Fruit fly (Drosophila melanogaster) whole organism, embryonic: Measurements from ENCODE around the gene Atat.
A peak's percentile ranks its signal among the peaks of the same experiment; 100 is the strongest.

Experiments used
- Asciz ChIP-seq: fragments of 200-800 bp; sonication (Bioruptor generic); optimal IDR thresholded peaks from 2 replicates; lab custom pipeline; 2017; ENCODE audit warnings: missing biosample characterization, mild to moderate bottlenecking, missing genetic modification characterization, missing genetic modification reagents
- CG10209 ChIP-seq: fragments of 200-800 bp; sonication (Bioruptor generic); optimal IDR thresholded peaks from 3 replicates; lab custom pipeline; 2017; ENCODE audit warnings: missing biosample characterization, mild to moderate bottlenecking, missing genetic modification characterization, missing genetic modification reagents
- CG10321 ChIP-seq: fragments of 200-800 bp; sonication (Bioruptor generic); IDR thresholded peaks from 2 replicates; pipeline ENCODE4 v1.3.6; 2022; ENCODE audit warnings: missing biosample characterization, missing genetic modification characterization
- CG10366 ChIP-seq: fragments of 200-800 bp; sonication (Bioruptor generic); IDR thresholded peaks from 2 replicates; pipeline ENCODE4 v1.3.6; 2022; ENCODE audit warnings: missing biosample characterization, missing genetic modification characterization
- CG11085 ChIP-seq: fragments of 200-800 bp; sonication (Bioruptor generic); IDR thresholded peaks from 2 replicates; pipeline ENCODE4 v1.3.6; 2022; ENCODE audit warnings: missing biosample characterization, missing genetic modification characterization
- CG11723 ChIP-seq: fragments of 200-800 bp; sonication (Bioruptor generic); optimal IDR thresholded peaks from 2 replicates; lab custom pipeline; 2017; ENCODE audit warnings: missing biosample characterization, mild to moderate bottlenecking, missing genetic modification characterization
- CG14667 ChIP-seq: fragments of 200-800 bp; sonication (Bioruptor generic); IDR thresholded peaks from 2 replicates; pipeline ENCODE4 v1.3.6; 2022; ENCODE audit warnings: missing biosample characterization, missing genetic modification characterization
- CG15514 ChIP-seq: fragments of 200-800 bp; sonication (Bioruptor generic); optimal IDR thresholded peaks from 3 replicates; lab custom pipeline; 2017; ENCODE audit warnings: missing biosample characterization, missing genetic modification characterization, mild to moderate bottlenecking, moderate library complexity, missing genetic modification reagents
- CG15601 ChIP-seq: fragments of 200-800 bp; sonication (Bioruptor generic); optimal IDR thresholded peaks from 3 replicates; lab custom pipeline; 2019; ENCODE audit warnings: missing biosample characterization, mild to moderate bottlenecking, missing genetic modification characterization, moderate library complexity
- CG17829 ChIP-seq: fragments of 200-800 bp; optimal IDR thresholded peaks from 2 replicates; lab custom pipeline; 2019; ENCODE audit warnings: missing biosample characterization, mild to moderate bottlenecking, missing genetic modification characterization, moderate library complexity
- CG18262 ChIP-seq: fragments of 200-800 bp; optimal IDR thresholded peaks from 3 replicates; lab custom pipeline; 2019; ENCODE audit warnings: missing biosample characterization, mild to moderate bottlenecking, missing genetic modification characterization, moderate library complexity
- CG3838 ChIP-seq: fragments of 200-800 bp; sonication (Bioruptor generic); optimal IDR thresholded peaks from 3 replicates; lab custom pipeline; 2016; ENCODE audit warnings: missing biosample characterization, missing genetic modification characterization
- CG43689 ChIP-seq: fragments of 200-800 bp; sonication (Bioruptor generic); IDR thresholded peaks from 2 replicates; pipeline ENCODE4 v1.3.6; 2022; ENCODE audit warnings: missing biosample characterization, missing genetic modification characterization
- CG6854 ChIP-seq: fragments of 200-800 bp; sonication (Bioruptor generic); optimal IDR thresholded peaks from 3 replicates; lab custom pipeline; 2017; ENCODE audit warnings: missing biosample characterization, mild to moderate bottlenecking, missing genetic modification characterization
- CG7556 ChIP-seq: fragments of 200-800 bp; sonication (Bioruptor generic); optimal IDR thresholded peaks from 2 replicates; lab custom pipeline; 2017; ENCODE audit warnings: missing biosample characterization, mild to moderate bottlenecking, missing genetic modification characterization
- CG8924 ChIP-seq: fragments of 200-800 bp; optimal IDR thresholded peaks from 3 replicates; lab custom pipeline; 2019; ENCODE audit warnings: missing biosample characterization, mild to moderate bottlenecking, missing genetic modification characterization, moderate library complexity
- Dbx ChIP-seq: fragments of 200-800 bp; sonication (Bioruptor generic); IDR thresholded peaks from 3 replicates; pipeline ENCODE4 v1.3.6; 2022; ENCODE audit warnings: missing biosample characterization, missing genetic modification characterization
- Dll ChIP-seq: fragments of 200-800 bp; sonication (Bioruptor generic); IDR thresholded peaks from 4 replicates; pipeline ENCODE4 v1.3.6; 2022; ENCODE audit warnings: missing biosample characterization, missing genetic modification characterization; ENCODE audit not compliant: partially characterized antibody
- Drgx ChIP-seq: fragments of 200-800 bp; sonication (Bioruptor generic); IDR thresholded peaks from 2 replicates; pipeline ENCODE4 v1.3.6; 2022; ENCODE audit warnings: missing biosample characterization, missing genetic modification characterization
- Fer3 ChIP-seq: fragments of 200-800 bp; sonication (Bioruptor generic); optimal IDR thresholded peaks from 2 replicates; lab custom pipeline; 2018; ENCODE audit warnings: missing biosample characterization, mild to moderate bottlenecking, missing genetic modification characterization, moderate library complexity
- HLH3B ChIP-seq: fragments of 200-800 bp; sonication (Bioruptor generic); IDR thresholded peaks from 2 replicates; pipeline ENCODE4 v1.3.6; 2022; ENCODE audit warnings: missing biosample characterization, missing genetic modification characterization
- HLH4C ChIP-seq: fragments of 200-800 bp; sonication (Bioruptor generic); IDR thresholded peaks from 3 replicates; pipeline ENCODE4 v1.3.6; 2022; ENCODE audit warnings: missing biosample characterization, missing genetic modification characterization; ENCODE audit not compliant: partially characterized antibody
- Lim3 ChIP-seq: fragments of 200-800 bp; sonication (Bioruptor generic); IDR thresholded peaks from 2 replicates; pipeline ENCODE4 v1.3.6; 2022; ENCODE audit warnings: missing biosample characterization, missing genetic modification characterization
- Med ChIP-seq: fragments of 200-800 bp; sonication (Bioruptor generic); peaks from one replicate; lab custom pipeline; 2016; ENCODE audit warnings: missing biosample characterization, missing genetic modification characterization, mild to moderate bottlenecking, inconsistent platforms, moderate library complexity
- NFAT ChIP-seq: fragments of 200-800 bp; sonication (Bioruptor generic); IDR thresholded peaks from 2 replicates; pipeline ENCODE4 v1.3.6; 2022; ENCODE audit warnings: missing biosample characterization, missing genetic modification characterization
- Nf-YC ChIP-seq: fragments of 200-800 bp; optimal IDR thresholded peaks from 3 replicates; lab custom pipeline; 2019; ENCODE audit warnings: missing biosample characterization, mild to moderate bottlenecking, missing genetic modification characterization, moderate library complexity
- PHDP ChIP-seq: fragments of 200-800 bp; sonication (Bioruptor generic); optimal IDR thresholded peaks from 3 replicates; lab custom pipeline; 2018; ENCODE audit warnings: missing biosample characterization, mild to moderate bottlenecking, missing genetic modification characterization, moderate library complexity
- Ptx1 ChIP-seq: fragments of 200-800 bp; sonication (Bioruptor generic); IDR thresholded peaks from 2 replicates; pipeline ENCODE4 v1.3.6; 2022; ENCODE audit warnings: missing biosample characterization, missing genetic modification characterization
- Taf1 ChIP-seq: fragments of 200-800 bp; sonication (Bioruptor generic); IDR thresholded peaks from 2 replicates; pipeline ENCODE4 v1.3.6; 2022; ENCODE audit warnings: missing biosample characterization, missing genetic modification characterization
- Vsx1 ChIP-seq: fragments of 200-800 bp; sonication (Bioruptor generic); optimal IDR thresholded peaks from 2 replicates; lab custom pipeline; 2017; ENCODE audit warnings: missing biosample characterization, mild to moderate bottlenecking, missing genetic modification characterization, missing genetic modification reagents
- az2 ChIP-seq: fragments of 200-800 bp; sonication (Bioruptor generic); optimal IDR thresholded peaks from 3 replicates; lab custom pipeline; 2016; ENCODE audit warnings: missing biosample characterization, missing genetic modification characterization
- btn ChIP-seq: fragments of 200-800 bp; sonication (Bioruptor generic); optimal IDR thresholded peaks from 2 replicates; lab custom pipeline; 2016; ENCODE audit warnings: missing biosample characterization, missing genetic modification characterization
- crp ChIP-seq, 2 experiments: fragments of 200-800 bp; sonication (Bioruptor generic); optimal IDR thresholded peaks; 2 replicates in 1 of 2; 3 replicates in 1 of 2; lab custom pipeline; 2017; ENCODE audit warnings: missing biosample characterization in 2 of 2, missing genetic modification characterization in 2 of 2, mild to moderate bottlenecking in 1 of 2, moderate library complexity in 1 of 2
- eve ChIP-seq, 2 experiments: fragments of >200 bp; optimal IDR thresholded peaks; 2 replicates each; lab custom pipeline; 2017; ENCODE audit warnings: missing biosample characterization in 2 of 2, missing genetic modification characterization in 2 of 2
- gro ChIP-seq: fragments of 200-800 bp; sonication (Bioruptor generic); optimal IDR thresholded peaks from 2 replicates; lab custom pipeline; 2016; ENCODE audit warnings: missing biosample characterization, missing genetic modification characterization
- gsb-n ChIP-seq: fragments of 200-800 bp; sonication (Bioruptor generic); optimal IDR thresholded peaks from 3 replicates; lab custom pipeline; 2018; ENCODE audit warnings: missing biosample characterization, mild to moderate bottlenecking, missing genetic modification characterization
- kah ChIP-seq: fragments of 200-800 bp; sonication (Bioruptor generic); optimal IDR thresholded peaks from 2 replicates; lab custom pipeline; 2018; ENCODE audit warnings: missing biosample characterization, mild to moderate bottlenecking, missing genetic modification characterization
- lab ChIP-seq: fragments of 200-800 bp; sonication (Bioruptor generic); optimal IDR thresholded peaks from 3 replicates; lab custom pipeline; 2017; ENCODE audit warnings: missing biosample characterization, missing genetic modification characterization, mild to moderate bottlenecking, moderate library complexity, missing genetic modification reagents
- lbe ChIP-seq: fragments of 200-800 bp; sonication (Bioruptor generic); optimal IDR thresholded peaks from 2 replicates; lab custom pipeline; 2016; ENCODE audit warnings: missing biosample characterization, mild to moderate bottlenecking, missing genetic modification characterization
- lmd ChIP-seq: fragments of 200-800 bp; sonication (Bioruptor generic); IDR thresholded peaks from 2 replicates; pipeline ENCODE4 v1.3.6; 2022; ENCODE audit warnings: missing biosample characterization, missing genetic modification characterization
- lola ChIP-seq, 3 experiments: fragments of >200 bp in 2 of 3; fragments of 200-800 bp in 1 of 3; sonication (Bioruptor generic) in 1 of 3; optimal IDR thresholded peaks; 2 replicates each; lab custom pipeline; 2017 to 2019; ENCODE audit warnings: missing biosample characterization in 3 of 3, missing genetic modification characterization in 3 of 3, mild to moderate bottlenecking in 1 of 3, moderate library complexity in 1 of 3
- nom ChIP-seq: fragments of 200-800 bp; sonication (Bioruptor generic); optimal IDR thresholded peaks from 2 replicates; lab custom pipeline; 2017; ENCODE audit warnings: missing biosample characterization, missing genetic modification characterization, mild to moderate bottlenecking, moderate library complexity, missing genetic modification reagents
- odd ChIP-seq: fragments of 200-800 bp; sonication (Bioruptor generic); optimal IDR thresholded peaks from 2 replicates; lab custom pipeline; 2017; ENCODE audit warnings: missing biosample characterization, mild to moderate bottlenecking, missing genetic modification characterization
- peb ChIP-seq: fragments of 200-800 bp; sonication (Bioruptor generic); IDR thresholded peaks from 2 replicates; pipeline ENCODE4 v1.3.6; 2022; ENCODE audit warnings: missing biosample characterization, missing genetic modification characterization
- ranshi ChIP-seq: fragments of 200-800 bp; sonication (Bioruptor generic); IDR thresholded peaks from 2 replicates; pipeline ENCODE4 v1.3.6; 2022; ENCODE audit warnings: missing biosample characterization, missing genetic modification characterization
- repo ChIP-seq: fragments of 200-800 bp; sonication (Bioruptor generic); optimal IDR thresholded peaks from 2 replicates; lab custom pipeline; 2016; ENCODE audit warnings: missing biosample characterization, missing genetic modification characterization
- run ChIP-seq: fragments of 200-800 bp; sonication (Bioruptor generic); optimal IDR thresholded peaks from 3 replicates; lab custom pipeline; 2018; ENCODE audit warnings: missing biosample characterization, mild to moderate bottlenecking, missing genetic modification characterization
- salm ChIP-seq: fragments of 200-800 bp; sonication (Bioruptor generic); optimal IDR thresholded peaks from 2 replicates; lab custom pipeline; 2018; ENCODE audit warnings: missing biosample characterization, mild to moderate bottlenecking, missing genetic modification characterization
- sens ChIP-seq: fragments of 200-800 bp; sonication (Bioruptor generic); peaks from one replicate; lab custom pipeline; 2016; ENCODE audit warnings: missing biosample characterization, missing genetic modification characterization
- unc-4 ChIP-seq: fragments of 200-800 bp; sonication (Bioruptor generic); IDR thresholded peaks from 2 replicates; pipeline ENCODE4 v1.3.6; 2022; ENCODE audit warnings: missing biosample characterization, missing genetic modification characterization; ENCODE audit not compliant: partially characterized antibody
- unpg ChIP-seq: fragments of 200-800 bp; sonication (Bioruptor generic); optimal IDR thresholded peaks from 3 replicates; lab custom pipeline; 2018; ENCODE audit warnings: missing biosample characterization, mild to moderate bottlenecking, missing genetic modification characterization, moderate library complexity

Atat gene

dm6 chr3L:9424528-9424911, 2.0 kb downstream of the Atat start (continued):
- TF ChIP-seq HLH4C (GFP tag; lab: Robert Waterston, UW) (no peak), Fer3 (tag; lab: Kevin White, UChicago) (peak; percentile 57), CG10209 (GFP tag; lab: Kevin White, UChicago) (peak; percentile 19), CG43689 (no peak), CG6854 (peak; percentile 18), lola (GFP tag; optimal IDR thresholded peaks at IDR 0.05; lab: Kevin White, UChicago) (peak in 1 of 3 experiments; percentile 7), CG17829 (peak; percentile 50), nom (GFP tag; lab: Kevin White, UChicago) (peak; percentile 6), run (tag; lab: Kevin White, UChicago) (no peak), CG14667 (GFP tag; lab: Robert Waterston, UW) (no peak), unpg (GFP tag; lab: Kevin White, UChicago) (peak; percentile 65), Nf-YC (tag; lab: Kevin White, UChicago) (peak; percentile 37), NFAT (GFP tag; lab: Robert Waterston, UW) (no peak), sens (GFP tag; lab: Kevin White, UChicago) (peak; percentile 74), lab (peak; percentile 38), HLH3B (GFP tag; lab: Robert Waterston, UW) (no peak), az2 (no peak), gro (GFP tag; lab: Kevin White, UChicago) (no peak), Dbx (GFP tag; lab: Robert Waterston, UW) (peak; percentile 24; the same call in 1 of the 3 replicates), CG15514 (GFP tag; lab: Kevin White, UChicago) (peak; percentile 20), CG11723 (GFP tag; lab: Kevin White, UChicago) (peak; percentile 2), CG11085 (GFP tag; lab: Robert Waterston, UW) (no peak), Vsx1 (GFP tag; lab: Kevin White, UChicago) (peak; percentile 16), Med (peak; percentile 62), btn (GFP tag; lab: Kevin White, UChicago) (no peak), ranshi (GFP tag; lab: Robert Waterston, UW) (0 out of 2 replicates have a peak, but pooled peaks have one; percentile 7), gsb-n (tag; lab: Kevin White, UChicago) (peak; percentile 45), repo (GFP tag; lab: Kevin White, UChicago) (no peak), Drgx (no peak), CG18262 (tag; lab: Kevin White, UChicago) (peak; percentile 64), CG15601 (tag; lab: Kevin White, UChicago) (peak; percentile 39), kah (GFP tag; lab: Kevin White, UChicago) (peak; percentile 23), salm (tag; lab: Kevin White, UChicago) (no peak), Asciz (GFP tag; lab: Kevin White, UChicago) (peak; percentile 15), CG10321 (GFP tag; lab: Robert Waterston, UW) (no peak), Lim3 (GFP tag; lab: Robert Waterston, UW) (no peak), CG7556 (GFP tag; lab: Kevin White, UChicago) (peak; percentile 27), Ptx1 (GFP tag; lab: Robert Waterston, UW) (no peak), Taf1 (GFP tag; lab: Robert Waterston, UW) (no peak), crp (GFP tag; optimal IDR thresholded peaks at IDR 0.05; lab: Kevin White, UChicago) (peak in 1 of 2 experiments; percentile 8), CG10366 (peak; percentile 80), unc-4 (GFP tag; lab: Robert Waterston, UW) (no peak), Dll (GFP tag; lab: Robert Waterston, UW) (no peak), lbe (GFP tag; lab: Kevin White, UChicago) (peak; percentile 59), odd (GFP tag; lab: Kevin White, UChicago) (peak; percentile 42), peb (GFP tag; lab: Robert Waterston, UW) (no peak), CG8924 (tag; lab: Kevin White, UChicago) (peak; percentile 64), PHDP (peak; percentile 79), CG3838 (GFP tag; lab: Kevin White, UChicago) (no peak), eve (GFP tag; optimal IDR thresholded peaks at IDR 0.05; lab: Kevin White, UChicago) (no peak), lmd (GFP tag; lab: Robert Waterston, UW) (no peak)
